Worm (Caenorhabditis elegans) whole organism, young adult: ENCODE data around the gene eri-3.

Experiments used
- B0019.2 ChIP-seq: fragments of 200-800 bp; sonication (Bioruptor generic); conservative IDR thresholded peaks from 2 replicates; pipeline ENCODE4 v1.3.6; 2022; ENCODE audit warnings: missing genetic modification reagents, missing genetic modification characterization, missing compliant biosample characterization
- B0261.1 ChIP-seq: sonication (generic microtip); optimal IDR thresholded peaks from 2 replicates; lab custom pipeline; 2016; ENCODE audit warnings: mild to moderate bottlenecking, missing genetic modification characterization, moderate library complexity, missing compliant biosample characterization
- D2030.7 ChIP-seq: fragments of 200-800 bp; sonication (Bioruptor generic); IDR thresholded peaks from 2 replicates; pipeline ENCODE4 v1.3.6; 2022; ENCODE audit warnings: missing genetic modification reagents, missing genetic modification characterization, missing compliant biosample characterization
- F37B4.10 ChIP-seq: fragments of 200-800 bp; sonication (Bioruptor generic); IDR thresholded peaks from 2 replicates; pipeline ENCODE4 v1.3.6; 2022; ENCODE audit warnings: missing genetic modification characterization, missing compliant biosample characterization
- F52B5.7 ChIP-seq: sonication (generic microtip); optimal IDR thresholded peaks from 2 replicates; lab custom pipeline; 2016; ENCODE audit warnings: mild to moderate bottlenecking, missing genetic modification characterization, missing compliant biosample characterization
- F57C9.4 ChIP-seq: sonication (generic microtip); optimal IDR thresholded peaks from 2 replicates; lab custom pipeline; 2017; ENCODE audit warnings: mild to moderate bottlenecking, missing genetic modification characterization, missing compliant biosample characterization
- T26A5.8 ChIP-seq: sonication (generic microtip); optimal IDR thresholded peaks from 2 replicates; lab custom pipeline; 2016; ENCODE audit warnings: missing genetic modification characterization, missing compliant biosample characterization
- Y53G8AR.9 ChIP-seq: fragments of 200-800 bp; sonication (Bioruptor generic); conservative IDR thresholded peaks from 2 replicates; pipeline ENCODE4 v1.3.6; 2022; ENCODE audit warnings: missing genetic modification reagents, missing genetic modification characterization, missing compliant biosample characterization
- Y67H2A.10 ChIP-seq: fragments of 200-800 bp; sonication (Bioruptor generic); conservative IDR thresholded peaks from 2 replicates; pipeline ENCODE4 v1.3.6; 2022; ENCODE audit warnings: missing genetic modification reagents, missing genetic modification characterization, missing compliant biosample characterization
- Y95B8A.8 ChIP-seq: fragments of 200-800 bp; sonication (Bioruptor generic); IDR thresholded peaks from 2 replicates; pipeline ENCODE4 v1.3.6; 2022; ENCODE audit warnings: missing genetic modification reagents, missing genetic modification characterization, missing compliant biosample characterization
- akir-1 ChIP-seq: fragments of 200-800 bp; sonication (Bioruptor generic); optimal IDR thresholded peaks from 2 replicates; lab custom pipeline; 2018; ENCODE audit warnings: mild to moderate bottlenecking, missing genetic modification characterization, moderate library complexity, missing compliant biosample characterization
- attf-3 ChIP-seq: fragments of 200-800 bp; sonication (Bioruptor generic); conservative IDR thresholded peaks from 2 replicates; pipeline ENCODE4 v1.3.6; 2022; ENCODE audit warnings: missing genetic modification reagents, missing genetic modification characterization, missing compliant biosample characterization
- attf-6 ChIP-seq: fragments of 200-800 bp; sonication (Bioruptor generic); IDR thresholded peaks from 2 replicates; pipeline ENCODE4 v1.3.6; 2022; ENCODE audit warnings: missing genetic modification reagents, missing genetic modification characterization, missing compliant biosample characterization
- cebp-2 ChIP-seq: fragments of 200-800 bp; sonication (Bioruptor generic); IDR thresholded peaks from 2 replicates; pipeline ENCODE4 v1.3.6; 2022; ENCODE audit warnings: missing genetic modification characterization, missing compliant biosample characterization
- efl-1 ChIP-seq: fragments of 150-350 bp; optimal IDR thresholded peaks from 2 replicates; lab custom pipeline; 2014; ENCODE audit warnings: missing biosample characterization, missing genetic modification reagents, missing genetic modification characterization
- him-1 ChIP-seq: sonication (generic microtip); optimal IDR thresholded peaks from 2 replicates; lab custom pipeline; 2016; ENCODE audit warnings: missing genotype, missing genetic modification reagents, missing genetic modification characterization, missing compliant biosample characterization
- hlh-12 ChIP-seq: sonication (generic microtip); optimal IDR thresholded peaks from 2 replicates; lab custom pipeline; 2016; ENCODE audit warnings: missing genetic modification characterization, missing compliant biosample characterization
- hmg-1.2 ChIP-seq: fragments of 200-800 bp; sonication (Bioruptor generic); IDR thresholded peaks from 2 replicates; pipeline ENCODE4 v1.3.6; 2022; ENCODE audit warnings: missing genetic modification reagents, missing genetic modification characterization, missing compliant biosample characterization
- hrde-1 ChIP-seq: sonication (generic microtip); optimal IDR thresholded peaks from 2 replicates; lab custom pipeline; 2016; ENCODE audit warnings: missing genetic modification characterization, mild to moderate bottlenecking, missing compliant biosample characterization, moderate library complexity, missing genotype, missing genetic modification reagents, borderline replicate concordance
- let-607 ChIP-seq, 2 experiments: fragments of 200-800 bp in 1 of 2; sonication (Bioruptor generic) in 1 of 2; sonication (generic microtip) in 1 of 2; optimal IDR thresholded peaks; 2 replicates each; lab custom pipeline; 2016 to 2018; ENCODE audit warnings: mild to moderate bottlenecking in 2 of 2, missing compliant biosample characterization in 2 of 2, missing genetic modification characterization in 2 of 2, moderate library complexity in 2 of 2, missing genotype in 1 of 2
- lin-54 ChIP-seq: fragments of 200-800 bp; sonication (Bioruptor generic); optimal IDR thresholded peaks from 2 replicates; lab custom pipeline; 2018; ENCODE audit warnings: mild to moderate bottlenecking, missing genetic modification characterization, missing compliant biosample characterization
- lsl-1 ChIP-seq: fragments of 200-800 bp; sonication (Bioruptor generic); optimal IDR thresholded peaks from 2 replicates; lab custom pipeline; 2018; ENCODE audit warnings: mild to moderate bottlenecking, missing genetic modification characterization, moderate library complexity, missing compliant biosample characterization
- madf-10 ChIP-seq: sonication (generic microtip); optimal IDR thresholded peaks from 2 replicates; lab custom pipeline; 2016; ENCODE audit warnings: mild to moderate bottlenecking, missing genetic modification characterization, missing compliant biosample characterization
- madf-3 ChIP-seq: fragments of 200-800 bp; sonication (Bioruptor generic); IDR thresholded peaks from 2 replicates; pipeline ENCODE4 v1.3.6; 2022; ENCODE audit warnings: missing genetic modification reagents, missing genetic modification characterization, missing compliant biosample characterization
- madf-6 ChIP-seq: fragments of 200-800 bp; sonication (Bioruptor generic); IDR thresholded peaks from 2 replicates; pipeline ENCODE4 v1.3.6; 2022; ENCODE audit warnings: missing genetic modification reagents, missing genetic modification characterization, missing compliant biosample characterization
- mcd-1 ChIP-seq: fragments of 200-800 bp; sonication (Bioruptor generic); IDR thresholded peaks from 2 replicates; pipeline ENCODE4 v1.3.6; 2022; ENCODE audit warnings: missing genetic modification reagents, missing genetic modification characterization, missing compliant biosample characterization
- mel-28 ChIP-seq: sonication (generic microtip); optimal IDR thresholded peaks from 2 replicates; lab custom pipeline; 2016; ENCODE audit warnings: borderline replicate concordance, mild to moderate bottlenecking, missing genetic modification characterization, missing compliant biosample characterization
- mes-4 ChIP-seq: sonication (generic microtip); optimal IDR thresholded peaks from 2 replicates; lab custom pipeline; 2016; ENCODE audit warnings: missing genotype, missing genetic modification characterization, missing compliant biosample characterization
- nhr-120 ChIP-seq: fragments of 200-800 bp; sonication (Bioruptor generic); IDR thresholded peaks from 2 replicates; pipeline ENCODE4 v1.3.6; 2022; ENCODE audit warnings: missing genetic modification characterization, missing compliant biosample characterization
- nhr-179 ChIP-seq: sonication (generic microtip); optimal IDR thresholded peaks from 2 replicates; lab custom pipeline; 2016; ENCODE audit warnings: mild to moderate bottlenecking, missing genetic modification characterization, missing compliant biosample characterization
- nhr-80 ChIP-seq: sonication (generic microtip); optimal IDR thresholded peaks from 2 replicates; lab custom pipeline; 2016; ENCODE audit warnings: missing genetic modification characterization, missing compliant biosample characterization
- rec-8 ChIP-seq, 2 experiments: sonication (generic microtip); optimal IDR thresholded peaks; 2 replicates each; lab custom pipeline; 2016; ENCODE audit warnings: mild to moderate bottlenecking in 2 of 2, missing genetic modification characterization in 2 of 2, missing genetic modification reagents in 2 of 2, missing genotype in 2 of 2, missing biosample characterization in 1 of 2, missing compliant biosample characterization in 1 of 2, moderate library complexity in 1 of 2
- sdz-38 ChIP-seq: sonication (generic microtip); optimal IDR thresholded peaks from 2 replicates; lab custom pipeline; 2016; ENCODE audit warnings: missing genotype, missing genetic modification characterization, missing compliant biosample characterization
- sea-2 ChIP-seq: fragments of 200-800 bp; sonication (Bioruptor generic); IDR thresholded peaks from 2 replicates; pipeline ENCODE4 v1.3.6; 2022; ENCODE audit warnings: missing genetic modification characterization, missing compliant biosample characterization
- somi-1 ChIP-seq: fragments of 200-800 bp; sonication (Bioruptor generic); optimal IDR thresholded peaks from 2 replicates; lab custom pipeline; 2018; ENCODE audit warnings: mild to moderate bottlenecking, missing genetic modification characterization, missing compliant biosample characterization
- unc-130 ChIP-seq: sonication (generic microtip); optimal IDR thresholded peaks from 2 replicates; lab custom pipeline; 2016; ENCODE audit warnings: missing genetic modification reagents, missing genetic modification characterization, missing compliant biosample characterization
- ztf-22 ChIP-seq: fragments of 200-800 bp; sonication (Bioruptor generic); optimal IDR thresholded peaks from 2 replicates; lab custom pipeline; 2018; ENCODE audit warnings: mild to moderate bottlenecking, missing genetic modification characterization, moderate library complexity, missing compliant biosample characterization
- ztf-25 ChIP-seq: fragments of 200-800 bp; sonication (Bioruptor generic); IDR thresholded peaks from 2 replicates; pipeline ENCODE4 v1.3.6; 2022; ENCODE audit warnings: missing genetic modification reagents, missing genetic modification characterization, missing compliant biosample characterization

Gene eri-3

DNA sequence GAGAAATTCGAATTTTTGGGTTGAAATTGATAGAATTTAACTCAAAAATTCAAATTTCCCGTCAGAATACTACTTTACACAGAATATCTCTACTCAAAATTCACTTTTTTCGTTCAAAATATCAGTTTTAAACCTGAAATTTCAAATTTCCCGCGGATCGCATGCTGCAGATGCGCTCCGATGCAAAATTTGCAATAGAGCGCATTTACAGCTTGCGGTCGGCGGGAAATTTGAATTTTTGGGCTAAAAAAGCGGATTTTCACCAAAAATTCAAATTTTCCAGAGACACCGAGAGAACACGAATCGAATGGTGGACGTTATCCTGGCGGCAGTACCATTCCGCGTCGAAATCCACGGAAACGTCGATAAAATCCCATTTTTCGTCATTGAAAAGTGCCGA, 1.4 kb downstream of the eri-3 start:
- TF ChIP-seq lin-54 (GFP tag; lab: Kevin White, UChicago): peak; percentile 26
- TF ChIP-seq mcd-1 (GFP tag; lab: Robert Waterston, UW): peak; percentile 70
- TF ChIP-seq Y67H2A.10 (GFP tag; lab: Robert Waterston, UW): no peak
- no peak for TF ChIP-seq T26A5.8 (tag; lab: Kevin White, UChicago)

DNA sequence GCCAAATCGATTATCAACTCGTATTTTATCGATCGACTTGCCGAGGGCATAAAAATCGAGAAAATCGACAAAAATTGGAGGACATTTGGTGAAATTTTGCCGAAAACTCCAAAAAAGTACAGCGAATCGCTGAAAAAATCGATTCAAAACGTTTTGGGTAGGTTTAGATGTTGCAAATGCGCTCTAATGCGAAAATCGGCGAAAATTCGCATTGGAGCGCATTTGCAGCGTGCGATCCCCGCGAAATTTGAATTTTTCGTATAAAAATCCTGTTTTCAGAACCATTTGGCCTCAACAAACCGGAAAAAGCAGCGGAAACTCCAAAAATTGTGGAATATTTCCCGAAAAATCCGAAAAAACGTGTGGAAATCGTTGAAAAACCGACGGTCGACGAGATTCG, 3.1 kb downstream of the eri-3 start:
- TF ChIP-seq mcd-1 (GFP tag; lab: Robert Waterston, UW) (peak; percentile 64), madf-3 (no peak), akir-1 (GFP tag; lab: Kevin White, UChicago) (no peak), F37B4.10 (GFP tag; lab: Robert Waterston, UW) (no peak), nhr-120 (GFP tag; lab: Robert Waterston, UW) (no peak)

DNA sequence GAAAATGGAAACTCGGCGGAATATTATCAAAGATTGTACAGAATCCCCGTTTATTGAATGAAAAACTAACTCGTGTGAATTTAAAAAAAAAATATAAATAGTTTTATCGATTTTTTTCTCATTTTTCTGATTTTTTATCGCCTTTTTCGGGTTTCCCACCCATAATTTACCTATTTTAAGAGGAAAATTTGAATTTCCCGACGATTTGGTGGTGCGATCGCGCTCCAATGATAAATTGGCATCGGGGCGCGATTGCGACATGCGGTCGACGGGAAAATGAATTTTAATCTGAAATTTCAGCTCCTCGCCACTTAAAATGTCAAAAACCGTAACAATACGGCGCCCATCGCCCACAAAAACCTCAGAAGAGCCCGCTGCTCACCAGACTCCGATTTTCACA, 4.3 kb downstream of the eri-3 start, which contains the start of gene taf-6.1:
Gene taf-6.1 (plus strand): TSS at position 301 of the 400 bp plus-strand sequence.
- TF ChIP-seq madf-10: no peak
- no peak for TF ChIP-seq D2030.7 (GFP tag; lab: Robert Waterston, UW)
- no peak for TF ChIP-seq sea-2
- TF ChIP-seq hlh-12 (tag; lab: Kevin White, UChicago): no peak
- TF ChIP-seq mel-28 (tag; lab: Kevin White, UChicago): no peak
- TF ChIP-seq nhr-80: no peak
- no peak for TF ChIP-seq Y95B8A.8
- TF ChIP-seq madf-3: no peak
- no peak for TF ChIP-seq hrde-1 (tag; lab: Kevin White, UChicago)
- TF ChIP-seq mes-4: no peak
- TF ChIP-seq Y67H2A.10 (GFP tag; lab: Robert Waterston, UW): no peak
- TF ChIP-seq F52B5.7 (tag; lab: Kevin White, UChicago): no peak
- no peak for TF ChIP-seq B0019.2 (GFP tag; lab: Robert Waterston, UW)
- no peak for TF ChIP-seq B0261.1 (tag; lab: Kevin White, UChicago)
- no peak for TF ChIP-seq him-1 (tag; lab: Kevin White, UChicago)
- no peak for TF ChIP-seq rec-8 (tag; optimal IDR thresholded peaks at IDR 0.05; lab: Kevin White, UChicago)

DNA sequence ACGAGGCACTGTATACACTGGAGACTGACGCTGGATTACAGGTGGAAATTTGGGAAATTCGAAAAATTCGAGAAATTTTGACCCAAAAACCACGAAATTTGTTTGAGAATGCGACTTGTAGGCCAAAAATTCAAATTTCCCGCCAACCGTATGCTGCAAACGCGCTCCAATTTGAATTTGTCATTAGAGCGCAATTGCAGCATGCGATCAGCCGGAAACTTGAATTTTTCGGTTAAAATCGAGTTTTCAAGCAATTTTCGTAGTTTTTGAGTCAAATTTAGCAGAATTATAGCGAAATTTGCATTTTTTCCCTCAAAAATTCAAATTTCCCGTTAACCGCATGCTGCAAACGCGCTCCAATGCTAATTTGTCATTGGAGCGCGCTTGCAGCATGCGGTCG, 6.9 kb downstream of the eri-3 start:
- TF ChIP-seq lsl-1 (GFP tag; lab: Kevin White, UChicago) (peak; percentile 21), let-607 (tag; optimal IDR thresholded peaks at IDR 0.05; lab: Kevin White, UChicago) (no peak), unc-130 (GFP tag; lab: Kevin White, UChicago) (no peak), Y95B8A.8 (no peak), somi-1 (no peak), D2030.7 (GFP tag; lab: Robert Waterston, UW) (peak; percentile 43; the same call in 1 of the 2 replicates), attf-3 (GFP tag; lab: Robert Waterston, UW) (no peak), ztf-22 (no peak), attf-6 (GFP tag; lab: Robert Waterston, UW) (no peak), ztf-25 (GFP tag; lab: Robert Waterston, UW) (no peak), Y53G8AR.9 (GFP tag; lab: Robert Waterston, UW) (no peak), efl-1 (GFP tag; lab: Kevin White, UChicago) (peak; percentile 38), F57C9.4 (tag; lab: Kevin White, UChicago) (no peak), nhr-179 (tag; lab: Kevin White, UChicago) (no peak), madf-6 (GFP tag; lab: Robert Waterston, UW) (0 out of 2 replicates have a peak, but pooled peaks have one; percentile 11), sdz-38 (tag; lab: Kevin White, UChicago) (no peak), cebp-2 (no peak), mcd-1 (GFP tag; lab: Robert Waterston, UW) (peak; percentile 91), hmg-1.2 (GFP tag; lab: Robert Waterston, UW) (no peak), lin-54 (GFP tag; lab: Kevin White, UChicago) (peak; percentile 75)
